Fruit fly (Drosophila melanogaster): ENCODE measurements around the gene neo.
A peak's percentile ranks its signal among the peaks of the same experiment; 100 is the strongest.

The neo gene

DNA sequence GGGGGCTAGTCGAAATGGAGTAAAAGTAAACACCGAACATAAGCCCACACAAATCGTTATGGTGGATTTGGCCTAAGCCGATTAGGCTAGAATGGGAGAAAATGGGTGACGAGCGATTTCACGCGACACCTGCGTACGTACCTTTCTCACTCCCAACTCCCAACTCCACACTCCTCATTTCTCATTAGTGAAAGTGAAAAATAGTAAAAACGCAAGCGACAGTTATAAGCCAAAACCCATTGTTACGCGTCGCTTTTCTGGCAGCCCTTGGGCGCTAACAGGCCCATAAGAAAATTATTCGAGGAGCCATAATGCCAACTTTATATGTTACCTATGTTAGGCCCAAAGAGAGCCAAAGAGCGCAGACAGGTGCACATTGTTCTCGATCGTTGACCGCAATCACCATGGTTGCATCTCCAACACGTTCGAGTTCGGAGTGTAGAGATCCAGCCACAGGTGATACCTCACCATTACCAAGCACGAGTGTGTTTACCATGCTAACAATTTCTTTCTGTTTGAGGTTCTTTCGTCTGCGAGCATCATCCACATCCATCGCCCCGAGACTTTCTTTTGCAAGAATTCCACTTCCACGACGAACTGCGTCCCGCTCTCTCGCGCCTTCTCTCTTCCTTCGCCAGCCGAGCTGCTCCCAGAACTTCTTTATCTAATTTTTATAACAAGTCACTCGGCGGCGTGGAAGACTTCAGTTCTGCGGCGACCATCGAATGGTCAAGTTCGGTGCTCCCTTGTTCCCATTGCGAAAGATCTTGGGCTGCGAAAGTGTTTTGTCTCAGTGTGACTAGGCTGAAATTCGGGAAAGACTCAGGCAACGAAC lies at the start of gene neo:
neo (plus strand) TSS at position 698 of the 835 bp plus-strand sequence.
- TF ChIP-seq cic (GFP tag; optimal IDR thresholded peaks at IDR 0.05) (no peak), kay (GFP tag; ENCODE audit: borderline replicate concordance) (no peak), CG1620 (GFP tag; optimal IDR thresholded peaks at IDR 0.05) (no peak), CG5204 (GFP tag; optimal IDR thresholded peaks at IDR 0.05) (no peak), Hr96 (GFP tag; optimal IDR thresholded peaks at IDR 0.05) (no peak), CG7101 (tag; optimal IDR thresholded peaks at IDR 0.05) (no peak), Clk (GFP tag; optimal IDR thresholded peaks at IDR 0.05) (no peak), CG12768 (GFP tag; optimal IDR thresholded peaks at IDR 0.05) (no peak), CG14711 (tag; optimal IDR thresholded peaks at IDR 0.05) (no peak), CG33017 (tag; optimal IDR thresholded peaks at IDR 0.05) (no peak), tj (GFP tag; optimal IDR thresholded peaks at IDR 0.05) (no peak), Crg-1 (GFP tag; optimal IDR thresholded peaks at IDR 0.05) (no peak), ovo (GFP tag; optimal IDR thresholded peaks at IDR 0.05) (no peak), cnc (optimal IDR thresholded peaks at IDR 0.05) (no peak), pad (GFP tag; optimal IDR thresholded peaks at IDR 0.05) (no peak), CG11617 (GFP tag; optimal IDR thresholded peaks at IDR 0.05) (no peak), Mnt (GFP tag; optimal IDR thresholded peaks at IDR 0.05) (no peak), bab1 (GFP tag; optimal IDR thresholded peaks at IDR 0.05) (no peak), CG7045 (GFP tag; optimal IDR thresholded peaks at IDR 0.05) (no peak), toe (GFP tag; optimal IDR thresholded peaks at IDR 0.05) (no peak)

DNA sequence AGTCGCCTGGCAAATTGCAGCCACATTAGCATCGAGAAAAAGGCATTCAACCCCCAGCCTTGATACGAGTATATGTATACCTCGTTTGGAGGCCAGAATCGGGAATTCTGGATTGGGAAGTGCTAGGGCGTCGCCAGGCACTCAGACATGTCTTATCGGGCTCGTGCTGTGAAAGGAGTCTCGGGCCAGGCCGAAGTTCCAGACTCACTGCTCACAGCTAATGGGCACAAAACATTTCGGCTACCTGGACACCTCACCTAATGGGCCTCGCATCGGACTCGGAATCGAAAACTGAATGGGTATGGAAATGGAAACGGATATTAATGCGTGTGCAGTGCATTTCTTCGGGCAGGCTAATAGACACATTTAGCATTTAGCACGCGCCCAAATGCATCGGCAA lies 48.0 kb upstream of the neo start:
- TF ChIP-seq Mnt (GFP tag; optimal IDR thresholded peaks at IDR 0.05) = no peak
- TF ChIP-seq CG14711 (tag; optimal IDR thresholded peaks at IDR 0.05) = no peak
- TF ChIP-seq tj (GFP tag; optimal IDR thresholded peaks at IDR 0.05) = no peak
- TF ChIP-seq ovo (GFP tag; optimal IDR thresholded peaks at IDR 0.05) = no peak
- no peak for TF ChIP-seq bab1 (GFP tag; optimal IDR thresholded peaks at IDR 0.05)
- TF ChIP-seq Clk (GFP tag; optimal IDR thresholded peaks at IDR 0.05) = no peak
- no peak for TF ChIP-seq cic (GFP tag; optimal IDR thresholded peaks at IDR 0.05)
- no peak for TF ChIP-seq Hr96 (GFP tag; optimal IDR thresholded peaks at IDR 0.05)
- TF ChIP-seq CG11617 (GFP tag; optimal IDR thresholded peaks at IDR 0.05) = no peak
- TF ChIP-seq CG33017 (tag; optimal IDR thresholded peaks at IDR 0.05) = no peak
- no peak for TF ChIP-seq CG12768 (GFP tag; optimal IDR thresholded peaks at IDR 0.05)
- no peak for TF ChIP-seq Crg-1 (GFP tag; optimal IDR thresholded peaks at IDR 0.05)
- TF ChIP-seq CG5204 (GFP tag; optimal IDR thresholded peaks at IDR 0.05) = no peak
- TF ChIP-seq CG7045 (GFP tag; optimal IDR thresholded peaks at IDR 0.05) = no peak
- no peak for TF ChIP-seq CG7101 (tag; optimal IDR thresholded peaks at IDR 0.05)
- TF ChIP-seq CG1620 (GFP tag; optimal IDR thresholded peaks at IDR 0.05) = no peak
- no peak for TF ChIP-seq kay (GFP tag; ENCODE audit: borderline replicate concordance)
- TF ChIP-seq cnc (optimal IDR thresholded peaks at IDR 0.05) = no peak
- no peak for TF ChIP-seq toe (GFP tag; optimal IDR thresholded peaks at IDR 0.05)
- TF ChIP-seq pad (GFP tag; optimal IDR thresholded peaks at IDR 0.05) = no peak

DNA sequence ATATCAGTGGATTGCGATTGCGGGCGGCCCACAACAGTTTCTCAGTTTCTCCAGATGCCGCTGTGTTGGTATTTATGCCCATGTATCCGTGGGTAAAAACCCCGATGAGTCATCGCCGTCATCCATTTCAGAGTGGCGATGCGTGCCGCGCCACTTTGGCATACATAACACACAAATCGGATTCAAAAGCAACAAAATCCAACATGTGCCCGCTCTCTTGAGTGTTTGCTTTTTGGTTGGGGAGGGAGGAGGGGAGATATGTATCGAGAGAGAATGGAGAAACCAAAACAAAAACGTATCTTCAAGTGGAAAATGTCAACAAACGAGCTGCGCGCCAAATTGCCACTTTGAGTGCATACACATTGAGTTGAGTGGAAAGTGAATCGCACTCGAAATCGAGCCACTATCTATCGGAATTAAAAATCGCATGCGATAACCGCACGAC lies 47.3 kb upstream of the neo start:
- peak; percentile 20 for TF ChIP-seq CG33017 (tag; optimal IDR thresholded peaks at IDR 0.05)
- peak; percentile 86 for TF ChIP-seq cic (GFP tag; optimal IDR thresholded peaks at IDR 0.05)
- TF ChIP-seq CG7045 (GFP tag; optimal IDR thresholded peaks at IDR 0.05) = no peak
- TF ChIP-seq Mnt (GFP tag; optimal IDR thresholded peaks at IDR 0.05) = peak; percentile 87

DNA sequence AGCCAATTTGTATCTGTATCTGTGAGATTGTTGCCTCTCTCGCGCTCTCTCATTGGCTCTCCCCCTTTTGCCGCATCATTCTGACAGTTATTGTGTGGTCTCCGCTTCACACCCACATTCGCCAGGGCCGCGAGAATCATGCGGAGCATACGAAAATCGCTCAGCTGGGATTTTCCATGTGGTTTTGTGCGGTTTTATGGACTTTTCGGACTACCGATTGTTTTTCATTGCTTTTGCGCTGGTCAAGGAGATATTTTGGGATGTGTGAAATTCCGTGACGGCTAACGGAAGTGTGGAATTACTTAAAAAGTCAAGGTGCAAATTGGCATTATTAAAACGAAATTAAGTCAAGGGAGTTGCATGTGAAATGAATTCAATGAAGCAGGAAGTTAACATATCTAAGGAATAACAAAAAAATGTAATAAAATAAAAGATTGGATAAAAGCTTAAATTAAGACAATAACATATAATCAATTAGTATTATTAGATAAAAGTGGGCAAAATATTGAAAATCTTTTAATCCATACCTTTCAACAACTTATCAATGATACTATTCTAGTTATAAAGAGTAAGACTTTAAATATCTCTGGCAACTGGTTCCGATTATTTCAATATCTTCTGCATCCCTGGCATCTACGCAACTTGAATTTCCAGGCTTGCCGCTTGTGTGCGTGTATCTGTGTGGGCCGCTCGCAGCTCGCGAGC lies 46.7 kb upstream of the neo start:
- TF ChIP-seq CG14711 (tag; optimal IDR thresholded peaks at IDR 0.05) (no peak), CG1620 (GFP tag; optimal IDR thresholded peaks at IDR 0.05) (no peak), toe (GFP tag; optimal IDR thresholded peaks at IDR 0.05) (peak; percentile 19), CG7045 (GFP tag; optimal IDR thresholded peaks at IDR 0.05) (peak; percentile 50), CG12768 (GFP tag; optimal IDR thresholded peaks at IDR 0.05) (no peak), Mnt (GFP tag; optimal IDR thresholded peaks at IDR 0.05) (no peak), CG11617 (GFP tag; optimal IDR thresholded peaks at IDR 0.05) (peak; percentile 29), cnc (optimal IDR thresholded peaks at IDR 0.05) (peak in 1 of 2 experiments; percentile 89), kay (GFP tag; ENCODE audit: borderline replicate concordance) (no peak), Hr96 (GFP tag; optimal IDR thresholded peaks at IDR 0.05) (peak; percentile 59), CG33017 (tag; optimal IDR thresholded peaks at IDR 0.05) (no peak), Crg-1 (GFP tag; optimal IDR thresholded peaks at IDR 0.05) (no peak), Clk (GFP tag; optimal IDR thresholded peaks at IDR 0.05) (no peak), cic (GFP tag; optimal IDR thresholded peaks at IDR 0.05) (no peak), ovo (GFP tag; optimal IDR thresholded peaks at IDR 0.05) (peak; percentile 5), pad (GFP tag; optimal IDR thresholded peaks at IDR 0.05) (peak; percentile 46), CG7101 (tag; optimal IDR thresholded peaks at IDR 0.05) (no peak), CG5204 (GFP tag; optimal IDR thresholded peaks at IDR 0.05) (peak; percentile 36), tj (GFP tag; optimal IDR thresholded peaks at IDR 0.05) (peak; percentile 16), bab1 (GFP tag; optimal IDR thresholded peaks at IDR 0.05) (no peak)

DNA sequence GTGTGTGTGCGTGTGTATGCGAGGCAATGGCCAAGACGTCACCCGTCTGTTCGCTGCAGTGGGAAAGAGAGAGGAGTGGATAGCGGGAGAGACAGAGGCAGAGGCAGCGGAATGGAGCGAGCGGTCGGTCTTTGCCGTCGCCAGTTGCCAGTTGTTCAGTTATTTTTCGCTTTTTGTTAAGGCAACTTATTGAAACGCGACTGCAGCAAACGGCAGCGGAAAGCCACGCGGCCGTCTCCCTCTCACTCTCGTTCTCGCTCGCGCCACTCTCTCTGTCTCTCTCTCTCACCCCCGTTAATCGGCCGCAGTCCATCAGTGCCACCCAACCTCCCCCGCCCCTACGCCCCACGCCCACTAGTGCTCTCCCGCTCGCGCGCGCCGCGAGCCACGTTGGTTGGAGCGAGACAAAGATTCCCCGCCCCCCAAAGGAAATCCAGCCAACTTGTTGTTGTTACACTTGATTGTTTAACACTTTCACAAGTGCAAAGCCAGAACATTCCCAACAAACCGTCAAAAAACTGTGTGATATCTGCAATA lies 46.1 kb upstream of the neo start:
- TF ChIP-seq toe (GFP tag; optimal IDR thresholded peaks at IDR 0.05) (no peak), CG12768 (GFP tag; optimal IDR thresholded peaks at IDR 0.05) (peak; percentile 91), Hr96 (GFP tag; optimal IDR thresholded peaks at IDR 0.05) (no peak), bab1 (GFP tag; optimal IDR thresholded peaks at IDR 0.05) (peak; percentile 23), CG1620 (GFP tag; optimal IDR thresholded peaks at IDR 0.05) (no peak), pad (GFP tag; optimal IDR thresholded peaks at IDR 0.05) (peak; percentile 73), CG7101 (tag; optimal IDR thresholded peaks at IDR 0.05) (peak; percentile 5), CG33017 (tag; optimal IDR thresholded peaks at IDR 0.05) (peak; percentile 50), cnc (optimal IDR thresholded peaks at IDR 0.05) (no peak), cic (GFP tag; optimal IDR thresholded peaks at IDR 0.05) (peak; percentile 88), Mnt (GFP tag; optimal IDR thresholded peaks at IDR 0.05) (peak; percentile 79), CG14711 (tag; optimal IDR thresholded peaks at IDR 0.05) (no peak), Clk (GFP tag; optimal IDR thresholded peaks at IDR 0.05) (no peak), tj (GFP tag; optimal IDR thresholded peaks at IDR 0.05) (peak; percentile 83), CG11617 (GFP tag; optimal IDR thresholded peaks at IDR 0.05) (no peak), ovo (GFP tag; optimal IDR thresholded peaks at IDR 0.05) (peak; percentile 49)
